Fruit fly (Drosophila melanogaster) whole organism: ENCODE data around the gene Polr2D.

Experiments used
- CG8478 ChIP-seq: fragments of >200 bp; optimal IDR thresholded peaks from 2 replicates; lab custom pipeline; 2018; ENCODE audit warnings: inconsistent platforms
- Dll ChIP-seq: fragments of >200 bp; optimal IDR thresholded peaks from 2 replicates; lab custom pipeline; 2017
- EcR ChIP-seq, 2 experiments: fragments of >200 bp; optimal IDR thresholded peaks; 2 replicates each; lab custom pipeline; 2017; ENCODE audit warnings: missing biosample characterization in 2 of 2, missing genetic modification characterization in 2 of 2, missing genetic modification reagents in 2 of 2
- pan ChIP-seq: fragments of >200 bp; optimal IDR thresholded peaks from 2 replicates; lab custom pipeline; 2017
- psq ChIP-seq: fragments of >200 bp; optimal IDR thresholded peaks from 2 replicates; lab custom pipeline; 2017
- usp ChIP-seq: fragments of >200 bp; optimal IDR thresholded peaks from 2 replicates; lab custom pipeline; 2017; ENCODE audit warnings: missing biosample characterization, missing genetic modification characterization, mixed read lengths

Gene Polr2D

DNA sequence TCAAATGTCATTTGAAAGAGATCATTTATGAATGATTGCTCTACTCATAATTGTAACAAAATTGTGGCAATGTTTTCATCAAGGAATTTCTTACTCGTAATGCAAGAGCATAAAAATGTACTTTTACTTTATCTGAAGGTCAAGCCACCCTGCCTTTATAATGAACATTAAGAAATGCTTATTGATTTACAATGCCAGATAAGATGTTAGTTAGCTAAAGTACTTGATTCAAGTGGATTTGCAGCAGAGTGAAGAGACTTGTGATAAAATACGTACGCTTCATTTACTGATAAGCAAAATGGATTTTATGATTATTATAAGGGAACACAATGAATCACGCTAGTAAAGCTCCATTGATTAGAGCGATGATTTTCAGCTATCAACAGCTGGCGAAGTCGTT, 36.5 kb upstream of the Polr2D start:
- TF ChIP-seq Dll (lab: Kevin White, UChicago) (no peak), CG8478 (lab: Kevin White, UChicago) (no peak), pan (lab: Kevin White, UChicago) (no peak), EcR (GFP tag; optimal IDR thresholded peaks at IDR 0.05; lab: Kevin White, UChicago) (no peak), psq (lab: Kevin White, UChicago) (no peak), usp (no peak)

- no peak for TF ChIP-seq Dll (lab: Kevin White, UChicago)
- TF ChIP-seq CG8478 (lab: Kevin White, UChicago): no peak
Measured at dm6 chr3R:18288677-18289076, 33.4 kb upstream of the Polr2D start, which contains the start of gene CG7131. CG7131 (minus strand) TSS chr3R:18288777.

- TF ChIP-seq EcR (GFP tag; optimal IDR thresholded peaks at IDR 0.05; lab: Kevin White, UChicago) (no peak), CG8478 (lab: Kevin White, UChicago) (no peak), pan (lab: Kevin White, UChicago) (no peak), usp (no peak), Dll (lab: Kevin White, UChicago) (no peak), psq (lab: Kevin White, UChicago) (no peak)
Measured at dm6 chr3R:18283441-18283840, 28.2 kb upstream of the Polr2D start, which contains the start of the genes CG14312 and CG8064. CG14312 (minus strand) TSS chr3R:18283528. CG8064 (plus strand) TSS chr3R:18283660.

DNA sequence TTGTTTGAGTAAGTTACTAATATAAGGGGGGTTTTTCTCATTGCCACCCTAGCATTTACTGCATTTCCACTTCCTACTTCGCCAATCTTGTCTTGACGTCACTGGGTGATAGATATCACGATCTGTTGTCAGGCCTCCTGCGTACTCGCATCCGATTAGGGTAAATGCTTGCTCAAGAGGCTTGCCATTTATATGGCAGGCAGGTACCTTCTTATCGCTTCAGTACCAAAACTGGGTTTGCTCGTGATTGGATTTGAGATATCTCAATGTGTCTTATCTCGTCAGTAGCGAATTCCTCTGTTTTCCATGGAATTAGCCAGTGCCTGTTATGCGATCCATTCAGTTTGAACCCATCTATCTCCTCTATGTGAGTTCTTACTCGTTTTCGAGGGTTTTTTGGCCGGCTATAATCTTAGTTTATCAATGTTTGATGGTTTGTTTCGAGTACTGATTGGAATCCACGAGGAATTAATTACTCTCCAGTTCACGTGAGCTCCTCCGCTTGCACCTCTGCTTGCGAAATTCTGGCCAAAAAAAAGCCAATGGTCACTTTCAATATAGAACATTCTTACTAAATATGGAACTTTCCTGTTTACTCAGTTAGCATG, 25.7 kb upstream of the Polr2D start:
- TF ChIP-seq psq (lab: Kevin White, UChicago): no peak
- TF ChIP-seq Dll (lab: Kevin White, UChicago): no peak
- no peak for TF ChIP-seq usp
- TF ChIP-seq pan (lab: Kevin White, UChicago): no peak
- TF ChIP-seq EcR (GFP tag; optimal IDR thresholded peaks at IDR 0.05; lab: Kevin White, UChicago): no peak
- no peak for TF ChIP-seq CG8478 (lab: Kevin White, UChicago)

dm6 chr3R:18280133-18280532, 24.8 kb upstream of the Polr2D start:
- TF ChIP-seq pan (lab: Kevin White, UChicago): no peak
- no peak for TF ChIP-seq Dll (lab: Kevin White, UChicago)
- TF ChIP-seq CG8478 (lab: Kevin White, UChicago): no peak
- no peak for TF ChIP-seq usp
- TF ChIP-seq EcR (GFP tag; optimal IDR thresholded peaks at IDR 0.05; lab: Kevin White, UChicago): no peak
- no peak for TF ChIP-seq psq (lab: Kevin White, UChicago)

DNA sequence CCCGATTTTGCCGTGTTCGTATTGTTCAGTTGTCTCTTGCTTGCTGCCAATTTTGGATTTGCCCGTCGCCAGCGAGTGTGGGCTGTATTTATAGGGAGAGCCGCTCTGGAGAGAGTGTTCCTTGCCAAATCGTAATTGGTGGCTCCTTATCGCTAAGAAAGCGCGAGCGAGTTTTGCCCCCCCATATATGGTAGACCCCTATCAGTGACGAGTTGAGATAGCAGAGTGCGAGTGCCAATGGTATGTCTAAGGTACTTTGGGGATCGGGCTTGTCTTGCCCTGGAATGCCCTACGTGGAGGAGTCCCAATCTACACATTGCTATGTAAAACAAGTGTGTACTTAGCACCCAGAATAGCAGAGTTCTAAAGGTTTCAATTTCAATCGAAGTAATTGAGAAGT, 24.2 kb upstream of the Polr2D start, which contains the start of gene CG7142:
CG7142 (minus strand) TSS at position 29 of the 400 bp plus-strand sequence.
- TF ChIP-seq usp: no peak
- no peak for TF ChIP-seq Dll (lab: Kevin White, UChicago)
- no peak for TF ChIP-seq pan (lab: Kevin White, UChicago)

DNA sequence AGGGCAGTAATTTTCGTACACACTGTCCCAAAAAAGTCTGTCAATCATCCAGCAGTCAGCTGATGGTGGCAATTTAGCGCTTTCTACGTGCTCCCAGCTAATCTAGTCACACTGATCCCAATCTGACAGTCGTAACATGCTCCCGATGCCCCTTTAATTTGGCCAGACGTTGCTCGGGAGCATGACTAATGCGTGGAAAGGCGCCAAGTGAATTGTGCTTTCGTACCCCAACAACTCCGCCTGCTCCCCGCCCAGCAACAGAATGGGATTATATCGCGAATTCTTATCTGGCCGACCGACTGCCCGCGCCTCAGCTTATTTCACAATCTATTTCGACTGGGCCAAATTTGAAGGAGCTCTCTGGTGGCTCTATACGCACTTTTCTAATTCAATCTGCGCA, 22.1 kb upstream of the Polr2D start:
- TF ChIP-seq CG8478 (lab: Kevin White, UChicago) (no peak), EcR (GFP tag; optimal IDR thresholded peaks at IDR 0.05; lab: Kevin White, UChicago) (no peak), psq (lab: Kevin White, UChicago) (no peak), usp (no peak), pan (lab: Kevin White, UChicago) (no peak), Dll (lab: Kevin White, UChicago) (no peak)

dm6 chr3R:18276688-18277087, 21.4 kb upstream of the Polr2D start:
- TF ChIP-seq psq (lab: Kevin White, UChicago) (no peak), EcR (GFP tag; optimal IDR thresholded peaks at IDR 0.05; lab: Kevin White, UChicago) (no peak), pan (lab: Kevin White, UChicago) (no peak), usp (no peak), Dll (lab: Kevin White, UChicago) (no peak), CG8478 (lab: Kevin White, UChicago) (no peak)

- TF ChIP-seq pan (lab: Kevin White, UChicago): no peak
- no peak for TF ChIP-seq psq (lab: Kevin White, UChicago)
- no peak for TF ChIP-seq CG8478 (lab: Kevin White, UChicago)
- TF ChIP-seq Dll (lab: Kevin White, UChicago): no peak
- TF ChIP-seq usp: no peak
- TF ChIP-seq EcR (GFP tag; optimal IDR thresholded peaks at IDR 0.05; lab: Kevin White, UChicago): no peak
Measured at dm6 chr3R:18275113-18275782, 20.0 kb upstream of the Polr2D start.

- no peak for TF ChIP-seq EcR (GFP tag; optimal IDR thresholded peaks at IDR 0.05; lab: Kevin White, UChicago)
- TF ChIP-seq CG8478 (lab: Kevin White, UChicago): no peak
- no peak for TF ChIP-seq Dll (lab: Kevin White, UChicago)
- no peak for TF ChIP-seq pan (lab: Kevin White, UChicago)
Measured at dm6 chr3R:18274328-18275098, 19.2 kb upstream of the Polr2D start, which contains the start of the genes Vps39 and eIF1A. Vps39 (minus strand) TSS chr3R:18274446. eIF1A (plus strand) TSS chr3R:18274665.

dm6 chr3R:18269744-18270348, 14.6 kb upstream of the Polr2D start:
- TF ChIP-seq Dll (lab: Kevin White, UChicago): no peak
- no peak for TF ChIP-seq psq (lab: Kevin White, UChicago)
- no peak for TF ChIP-seq CG8478 (lab: Kevin White, UChicago)
- no peak for TF ChIP-seq EcR (GFP tag; optimal IDR thresholded peaks at IDR 0.05; lab: Kevin White, UChicago)
- no peak for TF ChIP-seq pan (lab: Kevin White, UChicago)
